Worm (Caenorhabditis elegans) whole organism, L2 larva: Measurements from ENCODE around the gene Y54G2A.12.

ENCODE experiments used
- aly-2 ChIP-seq: fragments of 150-350 bp; optimal IDR thresholded peaks from 2 replicates; lab custom pipeline; 2014; ENCODE audit warnings: missing biosample characterization, missing genetic modification characterization
- lin-39 ChIP-seq: fragments of 150-350 bp; optimal IDR thresholded peaks from 2 replicates; lab custom pipeline; 2014; ENCODE audit warnings: missing biosample characterization, missing genetic modification reagents, missing genetic modification characterization
- mab-5 ChIP-seq: fragments of 150-350 bp; optimal IDR thresholded peaks from 2 replicates; lab custom pipeline; 2014; ENCODE audit warnings: missing biosample characterization, missing genetic modification characterization

ce11 chrIV:2770067-2770466 is 12.6 kb downstream of the Y54G2A.12 start:
- TF ChIP-seq mab-5 (tag; lab: Kevin White, UChicago): no peak
- no peak for TF ChIP-seq aly-2 (tag; lab: Kevin White, UChicago)
- no peak for TF ChIP-seq lin-39 (tag; lab: Kevin White, UChicago)
